Fruit fly (Drosophila melanogaster): ENCODE results near the gene CG42831.
A peak's percentile ranks its signal among the peaks of the same experiment; 100 is the strongest.

CG42831 gene

dm6 chr3L:10769218-10770018 lies 45.2 kb upstream of the CG42831 start (continued):
- TF ChIP-seq CG17361 (GFP tag; IDR thresholded peaks at IDR 0.05) (peak; percentile 97), nom (GFP tag; optimal IDR thresholded peaks at IDR 0.05) (no peak), CG6765 (GFP tag; optimal IDR thresholded peaks at IDR 0.05) (no peak), Hr78 (GFP tag; optimal IDR thresholded peaks at IDR 0.05) (peak in 1 of 2 experiments; percentile 90), bsh (GFP tag; optimal IDR thresholded peaks at IDR 0.05) (peak in 1 of 2 experiments; percentile 98), nerfin-2 (GFP tag; IDR thresholded peaks at IDR 0.05; ENCODE audit: partially characterized antibody) (no peak), CG30403 (GFP tag; optimal IDR thresholded peaks at IDR 0.05) (peak; percentile 82), CG17829 (tag; optimal IDR thresholded peaks at IDR 0.05) (peak; percentile 99), lmd (GFP tag; IDR thresholded peaks at IDR 0.05) (peak; percentile 84), CG18476 (GFP tag; optimal IDR thresholded peaks at IDR 0.05) (peak; percentile 61), cato (GFP tag; optimal IDR thresholded peaks at IDR 0.05; ENCODE audit: borderline replicate concordance) (peak; percentile 84), CG11560 (tag; IDR thresholded peaks at IDR 0.05) (no peak; the same call in 2 of the 3 replicates), sna (GFP tag; IDR thresholded peaks at IDR 0.05; ENCODE audit: partially characterized antibody) (no peak), chinmo (GFP tag; IDR thresholded peaks at IDR 0.05; ENCODE audit: partially characterized antibody) (no peak), tll (GFP tag; optimal IDR thresholded peaks at IDR 0.05) (no peak), CG34422 (GFP tag; IDR thresholded peaks at IDR 0.05) (peak; percentile 88), gfzf (GFP tag; optimal IDR thresholded peaks at IDR 0.05) (no peak), pb (GFP tag; optimal IDR thresholded peaks at IDR 0.05) (peak; percentile 7), her (GFP tag; optimal IDR thresholded peaks at IDR 0.05) (no peak), vfl (GFP tag; optimal IDR thresholded peaks at IDR 0.05) (peak; percentile 54), CG12104 (GFP tag; optimal IDR thresholded peaks at IDR 0.05) (peak; percentile 83), CG15011 (GFP tag; optimal IDR thresholded peaks at IDR 0.05) (peak; percentile 75), caup (GFP tag; optimal IDR thresholded peaks at IDR 0.05; ENCODE audit: severe bottlenecking) (peak; percentile 58), Camta (GFP tag; optimal IDR thresholded peaks at IDR 0.05) (peak; percentile 46), ftz-f1 (GFP tag; optimal IDR thresholded peaks at IDR 0.05) (no peak), jumu (GFP tag; optimal IDR thresholded peaks at IDR 0.05) (no peak), Med (GFP tag) (peak; percentile 74), C15 (GFP tag; IDR thresholded peaks at IDR 0.05) (no peak), CG13424 (tag; optimal IDR thresholded peaks at IDR 0.05) (peak; percentile 92), sim (GFP tag; IDR thresholded peaks at IDR 0.05) (peak; percentile 94), Six4 (GFP tag; optimal IDR thresholded peaks at IDR 0.05) (peak; percentile 87), CG17612 (GFP tag; IDR thresholded peaks at IDR 0.05) (peak; percentile 74), CoRest (tag; optimal IDR thresholded peaks at IDR 0.05) (peak; percentile 94), CG15269 (tag; optimal IDR thresholded peaks at IDR 0.05) (peak; percentile 71), corto (GFP tag; optimal IDR thresholded peaks at IDR 0.05) (no peak), oc (tag; optimal IDR thresholded peaks at IDR 0.05) (peak; percentile 78), kay (GFP tag; optimal IDR thresholded peaks at IDR 0.05) (peak; percentile 73), Dek (tag; optimal IDR thresholded peaks at IDR 0.05) (peak; percentile 48), tgo (GFP tag; IDR thresholded peaks at IDR 0.05) (peak; percentile 83), CG34376 (GFP tag; optimal IDR thresholded peaks at IDR 0.05) (no peak), chn (GFP tag; optimal IDR thresholded peaks at IDR 0.05) (peak; percentile 72), CG8388 (GFP tag; optimal IDR thresholded peaks at IDR 0.05) (peak; percentile 93), Atf3 (GFP tag; optimal IDR thresholded peaks at IDR 0.05) (peak; percentile 12), CG32532 (GFP tag; IDR thresholded peaks at IDR 0.05) (peak; percentile 51; the same call in 1 of the 2 replicates), CG10979 (tag; optimal IDR thresholded peaks at IDR 0.05) (peak; percentile 99), nmo (GFP tag; optimal IDR thresholded peaks at IDR 0.05) (peak; percentile 95), CG8281 (tag; optimal IDR thresholded peaks at IDR 0.05) (peak; percentile 55)

Measured in whole organism, embryonic.